Fruit fly (Drosophila melanogaster) whole organism, wandering third instar larva: ENCODE measurements around the gene kdn.

ENCODE experiments used
- Abd-B ChIP-seq: fragments of >200 bp; optimal IDR thresholded peaks from 2 replicates; lab custom pipeline; 2017; ENCODE audit warnings: missing biosample characterization, missing genetic modification characterization
- CG32264 ChIP-seq: fragments of 200-800 bp; sonication (Bioruptor generic); optimal IDR thresholded peaks from 2 replicates; lab custom pipeline; 2016; ENCODE audit warnings: missing biosample characterization, missing genetic modification characterization
- CG9705 ChIP-seq: fragments of 200-800 bp; sonication (Bioruptor generic); optimal IDR thresholded peaks from 2 replicates; lab custom pipeline; 2018; ENCODE audit warnings: missing biosample characterization, mild to moderate bottlenecking, missing genetic modification characterization
- CrebA ChIP-seq: fragments of 200-800 bp; sonication (Bioruptor generic); optimal IDR thresholded peaks from 2 replicates; lab custom pipeline; 2016; ENCODE audit warnings: missing biosample characterization, mild to moderate bottlenecking, missing genetic modification characterization, borderline replicate concordance
- Dfd ChIP-seq: fragments of >200 bp; optimal IDR thresholded peaks from 2 replicates; lab custom pipeline; 2017; ENCODE audit warnings: missing biosample characterization, missing genetic modification characterization
- Dif ChIP-seq: fragments of 200-275, 200-300 bp; sonication (Bioruptor generic); optimal IDR thresholded peaks from 2 replicates; lab custom pipeline; 2018; ENCODE audit warnings: missing biosample characterization, missing genetic modification characterization; ENCODE audit not compliant: partially characterized antibody
- GATAd ChIP-seq: sonication (Bioruptor generic); optimal IDR thresholded peaks from 2 replicates; lab custom pipeline; 2016; ENCODE audit warnings: missing biosample characterization, missing genetic modification characterization
- HLH106 ChIP-seq: fragments of 200-800 bp; optimal IDR thresholded peaks from 3 replicates; lab custom pipeline; 2019; ENCODE audit warnings: missing biosample characterization, mild to moderate bottlenecking, missing genetic modification characterization, moderate library complexity
- Hnf4 ChIP-seq: fragments of 200-800 bp; sonication (Bioruptor generic); optimal IDR thresholded peaks from 2 replicates; lab custom pipeline; 2016; ENCODE audit warnings: missing biosample characterization, mild to moderate bottlenecking, missing genetic modification characterization
- Hr78 ChIP-seq: fragments of >200 bp; optimal IDR thresholded peaks from 2 replicates; lab custom pipeline; 2017; ENCODE audit warnings: missing biosample characterization, missing genetic modification characterization
- Hr83 ChIP-seq: fragments of 200-300 bp; sonication (Bioruptor generic); optimal IDR thresholded peaks from 2 replicates; lab custom pipeline; 2016; ENCODE audit warnings: missing biosample characterization, mild to moderate bottlenecking, missing genetic modification characterization, moderate library complexity; ENCODE audit not compliant: poor library complexity, severe bottlenecking
- Jra ChIP-seq: sonication (Bioruptor generic); optimal IDR thresholded peaks from 2 replicates; lab custom pipeline; 2016; ENCODE audit warnings: missing biosample characterization, missing genetic modification characterization
- Mio ChIP-seq: sonication (Bioruptor generic); optimal IDR thresholded peaks from 2 replicates; lab custom pipeline; 2016; ENCODE audit warnings: missing biosample characterization, missing genetic modification characterization
- Myc ChIP-seq: fragments of >200 bp; optimal IDR thresholded peaks from 2 replicates; lab custom pipeline; 2017
- N ChIP-seq: fragments of >200 bp; optimal IDR thresholded peaks from 2 replicates; lab custom pipeline; 2018; ENCODE audit warnings: missing biosample characterization, missing external identifiers, missing genetic modification characterization
- OdsH ChIP-seq: fragments of 200-800 bp; sonication (Bioruptor generic); optimal IDR thresholded peaks from 2 replicates; lab custom pipeline; 2016; ENCODE audit warnings: missing biosample characterization, mild to moderate bottlenecking, missing genetic modification characterization
- Rel ChIP-seq, 2 experiments: fragments of 200-800 bp; sonication (Bioruptor generic) in 1 of 2; optimal IDR thresholded peaks; 2 replicates in 1 of 2; 3 replicates in 1 of 2; lab custom pipeline; 2016 to 2019; ENCODE audit warnings: mild to moderate bottlenecking in 2 of 2, missing biosample characterization in 2 of 2, missing genetic modification characterization in 2 of 2, moderate library complexity in 1 of 2
- Sp1 ChIP-seq: fragments of 200-800 bp; sonication (Bioruptor generic); optimal IDR thresholded peaks from 3 replicates; lab custom pipeline; 2019; ENCODE audit warnings: missing biosample characterization, mild to moderate bottlenecking, missing genetic modification characterization, moderate library complexity
- Vsx2 ChIP-seq: fragments of 200-300, 225-300 bp; sonication (Bioruptor generic); optimal IDR thresholded peaks from 2 replicates; lab custom pipeline; 2018; ENCODE audit warnings: missing biosample characterization, missing genetic modification characterization; ENCODE audit not compliant: partially characterized antibody
- br ChIP-seq: fragments of 200-800 bp; sonication (Bioruptor generic); optimal IDR thresholded peaks from 2 replicates; lab custom pipeline; 2016; ENCODE audit warnings: missing biosample characterization, missing genetic modification characterization
- brk ChIP-seq: fragments of 200-800 bp; sonication (Bioruptor generic); optimal IDR thresholded peaks from 2 replicates; lab custom pipeline; 2016; ENCODE audit warnings: missing biosample characterization, mild to moderate bottlenecking, missing genetic modification characterization
- dl ChIP-seq, 2 experiments: fragments of 175-275, 200-275 bp in 1 of 2; fragments of 200-275 bp in 1 of 2; sonication (Bioruptor generic); optimal IDR thresholded peaks; lab custom pipeline; 2018; ENCODE audit warnings: mild to moderate bottlenecking in 2 of 2, missing biosample characterization in 2 of 2, missing genetic modification characterization in 2 of 2, moderate library complexity in 2 of 2; ENCODE audit not compliant: partially characterized antibody in 2 of 2, insufficient read depth in 1 of 2
- dmrt93B ChIP-seq: fragments of 200-800 bp; sonication (Bioruptor generic); optimal IDR thresholded peaks from 2 replicates; lab custom pipeline; 2018; ENCODE audit warnings: missing biosample characterization, mild to moderate bottlenecking, missing genetic modification characterization
- dsf ChIP-seq: sonication (Bioruptor generic); optimal IDR thresholded peaks from 2 replicates; lab custom pipeline; 2016; ENCODE audit warnings: missing biosample characterization, missing genetic modification characterization, borderline replicate concordance
- ey ChIP-seq: fragments of 200-800 bp; sonication (Bioruptor generic); optimal IDR thresholded peaks from 2 replicates; lab custom pipeline; 2016; ENCODE audit warnings: missing biosample characterization, missing genetic modification characterization
- foxo ChIP-seq, 2 experiments: fragments of 200-800 bp; sonication (Bioruptor generic); optimal IDR thresholded peaks; 2 replicates in 1 of 2; 3 replicates in 1 of 2; lab custom pipeline; 2016 to 2017; ENCODE audit warnings: missing biosample characterization in 2 of 2, missing genetic modification characterization in 2 of 2
- fru ChIP-seq: fragments of 200-800 bp; sonication (Bioruptor generic); optimal IDR thresholded peaks from 3 replicates; lab custom pipeline; 2016; ENCODE audit warnings: missing biosample characterization, mild to moderate bottlenecking, missing genetic modification characterization
- h ChIP-seq: fragments of 200-800 bp; sonication (Bioruptor generic); optimal IDR thresholded peaks from 3 replicates; lab custom pipeline; 2016; ENCODE audit warnings: missing biosample characterization, mild to moderate bottlenecking, missing genetic modification characterization
- jim ChIP-seq: fragments of 175-275, 200-325 bp; sonication (Bioruptor generic); optimal IDR thresholded peaks from 2 replicates; lab custom pipeline; 2016; ENCODE audit warnings: missing biosample characterization, mild to moderate bottlenecking, missing genetic modification characterization
- lola ChIP-seq: fragments of >200 bp; optimal IDR thresholded peaks from 2 replicates; lab custom pipeline; 2017; ENCODE audit warnings: missing biosample characterization, missing genetic modification characterization
- pan ChIP-seq: fragments of >200 bp; optimal IDR thresholded peaks from 2 replicates; lab custom pipeline; 2017
- psq ChIP-seq: fragments of 200-800 bp; sonication (Bioruptor generic); optimal IDR thresholded peaks from 3 replicates; lab custom pipeline; 2017; ENCODE audit warnings: missing biosample characterization, mild to moderate bottlenecking, missing genetic modification characterization, moderate library complexity
- rgr ChIP-seq: fragments of 200-800 bp; sonication (Bioruptor generic); optimal IDR thresholded peaks from 3 replicates; lab custom pipeline; 2016; ENCODE audit warnings: missing biosample characterization, mild to moderate bottlenecking, missing genetic modification characterization
- sage ChIP-seq: fragments of 200-800 bp; sonication (Bioruptor generic); optimal IDR thresholded peaks from 2 replicates; lab custom pipeline; 2016; ENCODE audit warnings: missing biosample characterization, mild to moderate bottlenecking, missing genetic modification characterization
- sv ChIP-seq: fragments of 200-800 bp; sonication (Bioruptor generic); optimal IDR thresholded peaks from 3 replicates; lab custom pipeline; 2016; ENCODE audit warnings: missing biosample characterization, missing genetic modification characterization
- tai ChIP-seq: sonication (Bioruptor generic); optimal IDR thresholded peaks from 2 replicates; lab custom pipeline; 2016; ENCODE audit warnings: missing biosample characterization, missing genetic modification characterization
- usp ChIP-seq: fragments of >200 bp; optimal IDR thresholded peaks from 2 replicates; lab custom pipeline; 2017; ENCODE audit warnings: missing biosample characterization, missing genetic modification characterization
- woc ChIP-seq: sonication (Bioruptor generic); optimal IDR thresholded peaks from 2 replicates; lab custom pipeline; 2016; ENCODE audit warnings: missing biosample characterization, mild to moderate bottlenecking, missing genetic modification characterization

Gene kdn

DNA sequence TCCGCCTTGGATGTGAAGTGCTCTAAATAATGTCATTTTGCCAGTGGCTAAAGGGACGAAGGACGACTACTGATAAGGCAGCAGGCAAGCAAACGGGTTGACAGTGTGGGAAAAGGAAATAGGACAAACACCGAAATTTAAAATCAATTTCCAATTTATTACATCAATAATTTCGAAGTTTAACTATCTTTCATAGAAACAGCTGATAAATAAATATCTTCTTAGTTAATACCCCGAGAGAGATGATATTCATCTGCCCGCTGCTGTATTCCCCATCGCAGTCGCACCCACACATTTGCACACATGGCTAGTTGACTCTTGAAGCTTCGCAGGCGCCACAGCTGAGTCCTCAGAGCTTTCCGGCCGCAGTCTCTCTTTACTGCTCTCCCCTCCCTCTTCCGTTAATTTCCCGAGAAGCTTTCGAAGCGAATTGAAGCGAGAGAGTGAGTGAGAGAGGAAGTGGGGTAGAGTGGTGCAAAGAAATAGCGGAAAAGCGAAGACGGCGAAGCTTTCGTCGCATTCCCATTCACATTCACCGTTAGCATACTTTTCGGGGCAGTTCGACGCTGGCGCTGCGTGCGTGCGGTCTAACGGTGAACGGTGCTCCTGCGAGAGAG lies 33.5 kb upstream of the kdn start:
- TF ChIP-seq Rel (GFP tag; optimal IDR thresholded peaks at IDR 0.05; lab: Kevin White, UChicago) (no peak), Rel (tag; optimal IDR thresholded peaks at IDR 0.05; lab: Kevin White, UChicago) (no peak), fru (GFP tag; lab: Kevin White, UChicago) (peak; percentile 21), dmrt93B (GFP tag; lab: Kevin White, UChicago) (no peak), Vsx2 (GFP tag; lab: Kevin White, UChicago) (no peak), psq (peak; percentile 3), woc (GFP tag; lab: Kevin White, UChicago) (no peak), Sp1 (peak; percentile 19), lola (GFP tag; lab: Kevin White, UChicago) (no peak), OdsH (GFP tag; lab: Kevin White, UChicago) (peak; percentile 3), GATAd (GFP tag; lab: Kevin White, UChicago) (no peak), Dfd (GFP tag; lab: Kevin White, UChicago) (no peak), Hr83 (GFP tag; lab: Kevin White, UChicago) (no peak), sage (no peak), foxo (GFP tag; optimal IDR thresholded peaks at IDR 0.05; lab: Kevin White, UChicago) (peak in 1 of 2 experiments; percentile 39), Mio (no peak), Jra (GFP tag; lab: Kevin White, UChicago) (no peak), Abd-B (GFP tag; lab: Kevin White, UChicago) (no peak), Hr78 (no peak), N (no peak), usp (GFP tag; lab: Kevin White, UChicago) (no peak), pan (lab: Kevin White, UChicago) (no peak), ey (GFP tag; lab: Kevin White, UChicago) (peak; percentile 4), dl (GFP tag; optimal IDR thresholded peaks at IDR 0.05; lab: Kevin White, UChicago; ENCODE audit: insufficient read depth in 1 of 2, partially characterized antibody in 2 of 2) (no peak), Myc (lab: Kevin White, UChicago) (no peak), CG32264 (GFP tag; lab: Kevin White, UChicago) (no peak), tai (GFP tag; lab: Kevin White, UChicago) (no peak), Dif (GFP tag; lab: Kevin White, UChicago) (no peak), dsf (no peak), CrebA (GFP tag; lab: Kevin White, UChicago) (no peak), rgr (GFP tag; lab: Kevin White, UChicago) (no peak), br (GFP tag; lab: Kevin White, UChicago) (peak; percentile 45), HLH106 (tag; lab: Kevin White, UChicago) (peak; percentile 41), CG9705 (no peak), Hnf4 (no peak), sv (GFP tag; lab: Kevin White, UChicago) (peak; percentile 53), h (peak; percentile 40), jim (GFP tag; lab: Kevin White, UChicago) (no peak), brk (no peak)

DNA sequence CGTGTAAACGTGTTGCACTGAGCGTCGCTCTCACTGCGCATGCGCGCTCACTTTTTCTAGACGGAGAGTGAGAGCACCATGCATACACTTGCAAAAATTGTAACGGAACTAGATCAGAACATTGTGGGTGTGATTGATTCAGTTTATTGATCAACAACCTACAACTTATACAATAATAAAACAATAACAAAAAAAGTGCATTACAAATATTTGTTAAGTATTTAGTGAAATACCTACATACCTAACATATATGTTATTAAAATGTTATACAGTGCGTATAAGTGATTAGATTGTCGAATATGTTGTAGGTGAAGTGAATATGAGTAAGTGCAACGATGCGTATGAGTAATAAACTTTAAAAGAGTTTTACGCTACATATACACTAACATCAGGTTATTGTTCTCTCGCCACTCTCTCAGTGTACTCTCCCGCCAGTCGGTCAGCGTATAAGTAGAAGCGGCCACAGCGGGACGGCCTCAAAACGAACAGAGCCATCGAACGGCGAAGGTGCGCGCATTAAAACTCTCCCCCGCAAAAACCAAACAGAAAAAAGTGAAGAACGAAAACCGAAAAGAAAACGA lies 20.0 kb upstream of the kdn start, which contains the start of gene CG42240:
Gene CG42240 (plus strand): TSS at position 474 of the 581 bp plus-strand sequence.
- peak; percentile 90 for TF ChIP-seq HLH106 (tag; lab: Kevin White, UChicago)
- TF ChIP-seq CG9705: peak; percentile 84
- no peak for TF ChIP-seq Myc (lab: Kevin White, UChicago)
- TF ChIP-seq br (GFP tag; lab: Kevin White, UChicago): peak; percentile 87
- no peak for TF ChIP-seq pan (lab: Kevin White, UChicago)
- peak; percentile 23 for TF ChIP-seq GATAd (GFP tag; lab: Kevin White, UChicago)
- peak in 1 of 2 experiments; percentile 24 for TF ChIP-seq dl (GFP tag; optimal IDR thresholded peaks at IDR 0.05; lab: Kevin White, UChicago; ENCODE audit: insufficient read depth in 1 of 2, partially characterized antibody in 2 of 2)
- TF ChIP-seq Jra (GFP tag; lab: Kevin White, UChicago): peak; percentile 53
- no peak for TF ChIP-seq Hr83 (GFP tag; lab: Kevin White, UChicago)
- TF ChIP-seq brk: peak; percentile 75
- peak; percentile 87 for TF ChIP-seq ey (GFP tag; lab: Kevin White, UChicago)
- peak; percentile 69 for TF ChIP-seq woc (GFP tag; lab: Kevin White, UChicago)
- TF ChIP-seq sv (GFP tag; lab: Kevin White, UChicago): peak; percentile 61
- TF ChIP-seq jim (GFP tag; lab: Kevin White, UChicago): no peak
- TF ChIP-seq rgr (GFP tag; lab: Kevin White, UChicago): peak; percentile 84
- peak; percentile 92 for TF ChIP-seq fru (GFP tag; lab: Kevin White, UChicago)
- TF ChIP-seq Dif (GFP tag; lab: Kevin White, UChicago): peak; percentile 52
- peak; percentile 90 for TF ChIP-seq dmrt93B (GFP tag; lab: Kevin White, UChicago)
- TF ChIP-seq Rel (GFP tag; optimal IDR thresholded peaks at IDR 0.05; lab: Kevin White, UChicago): peak; percentile 49
- TF ChIP-seq Rel (tag; optimal IDR thresholded peaks at IDR 0.05; lab: Kevin White, UChicago): peak; percentile 59
- TF ChIP-seq Hnf4: peak; percentile 75
- TF ChIP-seq psq: peak; percentile 87
- no peak for TF ChIP-seq lola (GFP tag; lab: Kevin White, UChicago)
- TF ChIP-seq CrebA (GFP tag; lab: Kevin White, UChicago): peak; percentile 54
- peak; percentile 31 for TF ChIP-seq dsf
- peak; percentile 49 to 90 for TF ChIP-seq foxo (GFP tag; optimal IDR thresholded peaks at IDR 0.05; lab: Kevin White, UChicago)
- TF ChIP-seq OdsH (GFP tag; lab: Kevin White, UChicago): peak; percentile 89
- peak; percentile 61 for TF ChIP-seq CG32264 (GFP tag; lab: Kevin White, UChicago)
- no peak for TF ChIP-seq tai (GFP tag; lab: Kevin White, UChicago)
- peak; percentile 43 for TF ChIP-seq sage
- TF ChIP-seq Hr78: no peak
- TF ChIP-seq h: peak; percentile 92
- peak; percentile 94 for TF ChIP-seq Sp1
- no peak for TF ChIP-seq N
- TF ChIP-seq Mio: no peak
- no peak for TF ChIP-seq usp (GFP tag; lab: Kevin White, UChicago)
- TF ChIP-seq Abd-B (GFP tag; lab: Kevin White, UChicago): no peak
- TF ChIP-seq Vsx2 (GFP tag; lab: Kevin White, UChicago): no peak
- no peak for TF ChIP-seq Dfd (GFP tag; lab: Kevin White, UChicago)
